Worm (Caenorhabditis elegans): Measurements from ENCODE around the gene Y45F10B.12.

ce11 chrIV:13601973-13602669, 14.8 kb downstream of the Y45F10B.12 start, which contains the start of gene Y45F10B.59:
- no peak for TF ChIP-seq ztf-28 (GFP tag; IDR thresholded peaks at IDR 0.05)
- TF ChIP-seq zim-3 (tag; optimal IDR thresholded peaks at IDR 0.05), result no peak
- TF ChIP-seq athp-1 (tag; optimal IDR thresholded peaks at IDR 0.05), result no peak
- no peak for TF ChIP-seq sptf-2 (GFP tag; optimal IDR thresholded peaks at IDR 0.05)
- no peak for TF ChIP-seq Y56A3A.18 (GFP tag; IDR thresholded peaks at IDR 0.05)
- TF ChIP-seq B0019.2 (GFP tag; conservative IDR thresholded peaks at IDR 0.05), result no peak

Measured in whole organism, young adult.